Worm (Caenorhabditis elegans) whole organism, L2 larva: ENCODE data around the gene npr-28.

Experiments
- ZK546.5 ChIP-seq: sonication (generic microtip); optimal IDR thresholded peaks from 2 replicates; lab custom pipeline; 2017; ENCODE audit warnings: missing biosample characterization, missing genetic modification characterization
- ceh-82 ChIP-seq: fragments of 150-350 bp; optimal IDR thresholded peaks from 2 replicates; lab custom pipeline; 2014; ENCODE audit warnings: missing biosample characterization, missing genetic modification characterization
- elt-1 ChIP-seq: fragments of 150-350 bp; optimal IDR thresholded peaks from 2 replicates; lab custom pipeline; 2014; ENCODE audit warnings: missing biosample characterization, missing genetic modification characterization
- elt-3 ChIP-seq: sonication (generic microtip); optimal IDR thresholded peaks from 2 replicates; lab custom pipeline; 2017; ENCODE audit warnings: missing biosample characterization, missing genetic modification characterization
- lin-11 ChIP-seq: fragments of 150-350 bp; sonication (generic microtip); optimal IDR thresholded peaks from 2 replicates; lab custom pipeline; 2014; ENCODE audit warnings: missing biosample characterization, missing genetic modification characterization, inconsistent platforms, mixed read lengths
- lin-13 ChIP-seq: fragments of 150-350 bp; optimal IDR thresholded peaks from 2 replicates; lab custom pipeline; 2014; ENCODE audit warnings: missing biosample characterization, missing genetic modification reagents, missing genetic modification characterization
- lin-39 ChIP-seq: fragments of 150-350 bp; optimal IDR thresholded peaks from 2 replicates; lab custom pipeline; 2014; ENCODE audit warnings: missing biosample characterization, missing genetic modification reagents, missing genetic modification characterization
- mbf-1 ChIP-seq: sonication (generic microtip); optimal IDR thresholded peaks from 2 replicates; lab custom pipeline; 2017; ENCODE audit warnings: missing biosample characterization, missing genetic modification characterization
- nhr-237 ChIP-seq: fragments of 150-350 bp; optimal IDR thresholded peaks from 2 replicates; lab custom pipeline; 2014; ENCODE audit warnings: missing biosample characterization, missing genetic modification characterization
- nhr-77 ChIP-seq: fragments of 150-350 bp; optimal IDR thresholded peaks from 2 replicates; lab custom pipeline; 2014; ENCODE audit warnings: missing biosample characterization, missing genetic modification characterization
- zag-1 ChIP-seq: fragments of 150-350 bp; optimal IDR thresholded peaks from 2 replicates; lab custom pipeline; 2014; ENCODE audit warnings: missing biosample characterization, missing genetic modification characterization

- TF ChIP-seq mbf-1 (tag; lab: Kevin White, UChicago), result no peak
- TF ChIP-seq nhr-237 (tag; lab: Kevin White, UChicago), result no peak
- no peak for TF ChIP-seq ZK546.5
- no peak for TF ChIP-seq nhr-77 (tag; lab: Kevin White, UChicago)
- no peak for TF ChIP-seq lin-11 (tag; lab: Kevin White, UChicago)
- TF ChIP-seq elt-3 (tag; lab: Kevin White, UChicago), result no peak
- TF ChIP-seq ceh-82, result no peak
- TF ChIP-seq lin-39 (tag; lab: Kevin White, UChicago), result no peak
- TF ChIP-seq lin-13 (GFP tag; lab: Kevin White, UChicago), result no peak
- TF ChIP-seq elt-1, result no peak
- no peak for TF ChIP-seq zag-1
These were observed 30.0 kb downstream of the npr-28 start, which contains the start of gene pqn-57 for ce11 chrX:8320889-8321288.
